Worm (Caenorhabditis elegans) whole organism, L4 larva: ENCODE results near the gene B0524.5.

Experiments
- T20F7.1 ChIP-seq: fragments of 200-800 bp; sonication (Bioruptor generic); optimal IDR thresholded peaks from 2 replicates; lab custom pipeline; 2018; ENCODE audit warnings: mild to moderate bottlenecking, missing genetic modification characterization, missing compliant biosample characterization
- aha-1 ChIP-seq: fragments of 150-350 bp; peaks from one replicate; lab custom pipeline; 2014; ENCODE audit warnings: missing biosample characterization, missing genetic modification characterization
- ama-1 ChIP-seq: fragments of 150-350 bp; optimal IDR thresholded peaks from 2 replicates; lab custom pipeline; 2014; ENCODE audit warnings: inconsistent platforms, mixed read lengths
- ceh-20 ChIP-seq: fragments of 200-800 bp; sonication (Bioruptor generic); IDR thresholded peaks from 2 replicates; pipeline ENCODE4 v1.3.6; 2022; ENCODE audit warnings: missing genetic modification reagents, missing genetic modification characterization, missing compliant biosample characterization
- ces-1 ChIP-seq: fragments of 150-350 bp; sonication (generic microtip); optimal IDR thresholded peaks from 4 replicates; lab custom pipeline; 2014; ENCODE audit warnings: missing biosample characterization, missing genetic modification reagents, missing genetic modification characterization
- cey-2 ChIP-seq: sonication (generic microtip); optimal IDR thresholded peaks from 3 replicates; lab custom pipeline; 2017; ENCODE audit warnings: missing genetic modification characterization, mild to moderate bottlenecking, missing compliant biosample characterization, antibody characterized with exemption, borderline replicate concordance; ENCODE audit not compliant: insufficient read depth
- dmd-9 ChIP-seq: fragments of 200-800 bp; sonication (Bioruptor generic); IDR thresholded peaks from 2 replicates; pipeline ENCODE4 v1.3.6; 2022; ENCODE audit warnings: missing genetic modification reagents, missing genetic modification characterization, missing compliant biosample characterization
- dpl-1 ChIP-seq: fragments of 150-350 bp; optimal IDR thresholded peaks from 2 replicates; lab custom pipeline; 2014; ENCODE audit warnings: missing biosample characterization, missing genetic modification reagents, missing genetic modification characterization
- dve-1 ChIP-seq: sonication (generic microtip); optimal IDR thresholded peaks from 2 replicates; lab custom pipeline; 2017; ENCODE audit warnings: antibody characterized with exemption, mild to moderate bottlenecking, missing genetic modification characterization, missing compliant biosample characterization; ENCODE audit not compliant: insufficient read depth
- gei-8 ChIP-seq: fragments of 200-800 bp; sonication (Bioruptor generic); optimal IDR thresholded peaks from 2 replicates; lab custom pipeline; 2018; ENCODE audit warnings: mild to moderate bottlenecking, missing genetic modification characterization, missing compliant biosample characterization
- hmg-1.1 ChIP-seq: fragments of 200-800 bp; sonication (Bioruptor generic); IDR thresholded peaks from 2 replicates; pipeline ENCODE4 v1.3.6; 2022; ENCODE audit warnings: missing genetic modification reagents, missing genetic modification characterization, missing compliant biosample characterization
- jun-1 ChIP-seq: fragments of 150-350 bp; optimal IDR thresholded peaks from 2 replicates; lab custom pipeline; 2014; ENCODE audit warnings: missing biosample characterization, missing genetic modification reagents, missing genetic modification characterization
- lin-13 ChIP-seq: fragments of 150-350 bp; optimal IDR thresholded peaks from 2 replicates; lab custom pipeline; 2014; ENCODE audit warnings: missing biosample characterization, missing genetic modification reagents, missing genetic modification characterization
- lin-29 ChIP-seq: fragments of 200-800 bp; sonication (Bioruptor generic); IDR thresholded peaks from 2 replicates; pipeline ENCODE4 v1.3.6; 2022; ENCODE audit warnings: missing genetic modification reagents, missing genetic modification characterization, missing compliant biosample characterization
- lir-3 ChIP-seq: sonication (generic microtip); optimal IDR thresholded peaks from 2 replicates; lab custom pipeline; 2016; ENCODE audit warnings: mild to moderate bottlenecking, missing genetic modification characterization, missing compliant biosample characterization
- lsy-2 ChIP-seq, 2 experiments: fragments of 150-350 bp in 1 of 2; sonication (generic microtip) in 1 of 2; optimal IDR thresholded peaks; 2 replicates each; lab custom pipeline; 2014 to 2017; ENCODE audit warnings: missing biosample characterization in 2 of 2, missing genetic modification characterization in 2 of 2
- mdt-29 ChIP-seq: fragments of 200-800 bp; sonication (Bioruptor generic); IDR thresholded peaks from 2 replicates; pipeline ENCODE4 v1.3.6; 2022; ENCODE audit warnings: missing genetic modification reagents, missing genetic modification characterization, missing compliant biosample characterization
- mes-2 ChIP-seq: sonication (generic microtip); optimal IDR thresholded peaks from 2 replicates; lab custom pipeline; 2016; ENCODE audit warnings: missing genotype, mild to moderate bottlenecking, missing genetic modification characterization, missing compliant biosample characterization; ENCODE audit not compliant: poor library complexity, severe bottlenecking
- mxl-2 ChIP-seq: fragments of 200-800 bp; sonication (Bioruptor generic); conservative IDR thresholded peaks from 2 replicates; pipeline ENCODE4 v1.3.6; 2022; ENCODE audit warnings: missing genetic modification reagents, missing genetic modification characterization, missing compliant biosample characterization
- mxl-3 ChIP-seq: fragments of 200-800 bp; sonication (Bioruptor generic); optimal IDR thresholded peaks from 2 replicates; lab custom pipeline; 2018; ENCODE audit warnings: mild to moderate bottlenecking, missing genetic modification characterization, missing compliant biosample characterization
- nhr-10 ChIP-seq: fragments of 150-350 bp; optimal IDR thresholded peaks from 2 replicates; lab custom pipeline; 2014; ENCODE audit warnings: missing biosample characterization, missing genetic modification characterization
- nhr-111 ChIP-seq: fragments of 200-800 bp; sonication (Bioruptor generic); optimal IDR thresholded peaks from 2 replicates; lab custom pipeline; 2018; ENCODE audit warnings: mild to moderate bottlenecking, missing genetic modification characterization, missing compliant biosample characterization
- nhr-41 ChIP-seq: fragments of 200-800 bp; sonication (Bioruptor generic); IDR thresholded peaks from 2 replicates; pipeline ENCODE4 v1.3.6; 2022; ENCODE audit warnings: missing genetic modification reagents, missing genetic modification characterization, missing compliant biosample characterization
- nhr-42 ChIP-seq: fragments of 200-800 bp; sonication (Bioruptor generic); IDR thresholded peaks from 2 replicates; pipeline ENCODE4 v1.3.6; 2022; ENCODE audit warnings: missing genetic modification characterization, missing compliant biosample characterization
- nhr-48 ChIP-seq: sonication (generic microtip); optimal IDR thresholded peaks from 2 replicates; lab custom pipeline; 2016; ENCODE audit warnings: mild to moderate bottlenecking, missing genetic modification characterization, missing compliant biosample characterization
- nhr-6 ChIP-seq: fragments of 150-350 bp; optimal IDR thresholded peaks from 2 replicates; lab custom pipeline; 2014; ENCODE audit warnings: missing biosample characterization, missing genetic modification characterization
- pha-4 ChIP-seq, 2 experiments: fragments of 150-350 bp in 1 of 2; fragments of 200-800 bp in 1 of 2; sonication (Bioruptor generic) in 1 of 2; IDR thresholded peaks in 1 of 2; optimal IDR thresholded peaks in 1 of 2; 2 replicates each; pipeline versions ENCODE4 v1.3.6 to Lab custom; 2014 to 2022; ENCODE audit warnings: missing genetic modification characterization in 2 of 2, missing genetic modification reagents in 2 of 2, missing biosample characterization in 1 of 2, missing compliant biosample characterization in 1 of 2
- set-16 ChIP-seq: fragments of 200-800 bp; sonication (Bioruptor generic); IDR thresholded peaks from 2 replicates; pipeline ENCODE4 v1.3.6; 2022; ENCODE audit warnings: missing genetic modification reagents, missing genetic modification characterization, missing compliant biosample characterization
- skn-1 ChIP-seq: fragments of 150-350 bp; optimal IDR thresholded peaks from 2 replicates; lab custom pipeline; 2014; ENCODE audit warnings: missing biosample characterization, missing genetic modification characterization
- snpc-1.2 ChIP-seq: fragments of 200-800 bp; sonication (Bioruptor generic); IDR thresholded peaks from 2 replicates; pipeline ENCODE4 v1.3.6; 2022; ENCODE audit warnings: missing genetic modification reagents, missing genetic modification characterization, missing compliant biosample characterization
- snpc-4 ChIP-seq: fragments of 150-350 bp; optimal IDR thresholded peaks from 2 replicates; lab custom pipeline; 2014; ENCODE audit warnings: missing biosample characterization, missing genetic modification characterization
- spr-3 ChIP-seq: fragments of 200-800 bp; sonication (Bioruptor generic); optimal IDR thresholded peaks from 2 replicates; lab custom pipeline; 2018; ENCODE audit warnings: mild to moderate bottlenecking, missing genetic modification characterization, missing compliant biosample characterization
- unc-130 ChIP-seq: sonication (generic microtip); optimal IDR thresholded peaks from 2 replicates; lab custom pipeline; 2016; ENCODE audit warnings: missing genetic modification reagents, missing genetic modification characterization, missing compliant biosample characterization
- unc-62 ChIP-seq, 3 experiments: fragments of 150-350 bp in 1 of 3; sonication (generic microtip); optimal IDR thresholded peaks in 2 of 3; peaks in 1 of 3; 1 replicate in 1 of 3; 2 replicates in 2 of 3; lab custom pipeline; 2014 to 2017; ENCODE audit warnings: missing biosample characterization in 3 of 3, missing genetic modification characterization in 3 of 3, missing genetic modification reagents in 3 of 3, missing genotype in 1 of 3
- vab-7 ChIP-seq: fragments of 200-800 bp; sonication (Bioruptor generic); IDR thresholded peaks from 2 replicates; pipeline ENCODE4 v1.3.6; 2022; ENCODE audit warnings: missing genetic modification reagents, missing genetic modification characterization, missing compliant biosample characterization
- zfp-3 ChIP-seq: fragments of 200-800 bp; sonication (Bioruptor generic); conservative IDR thresholded peaks from 2 replicates; pipeline ENCODE4 v1.3.6; 2022; ENCODE audit warnings: missing genetic modification reagents, missing genetic modification characterization, missing compliant biosample characterization
- zip-11 ChIP-seq: fragments of 200-800 bp; sonication (Bioruptor generic); IDR thresholded peaks from 2 replicates; pipeline ENCODE4 v1.3.6; 2022; ENCODE audit warnings: missing genetic modification characterization, missing compliant biosample characterization

The B0524.5 gene

DNA sequence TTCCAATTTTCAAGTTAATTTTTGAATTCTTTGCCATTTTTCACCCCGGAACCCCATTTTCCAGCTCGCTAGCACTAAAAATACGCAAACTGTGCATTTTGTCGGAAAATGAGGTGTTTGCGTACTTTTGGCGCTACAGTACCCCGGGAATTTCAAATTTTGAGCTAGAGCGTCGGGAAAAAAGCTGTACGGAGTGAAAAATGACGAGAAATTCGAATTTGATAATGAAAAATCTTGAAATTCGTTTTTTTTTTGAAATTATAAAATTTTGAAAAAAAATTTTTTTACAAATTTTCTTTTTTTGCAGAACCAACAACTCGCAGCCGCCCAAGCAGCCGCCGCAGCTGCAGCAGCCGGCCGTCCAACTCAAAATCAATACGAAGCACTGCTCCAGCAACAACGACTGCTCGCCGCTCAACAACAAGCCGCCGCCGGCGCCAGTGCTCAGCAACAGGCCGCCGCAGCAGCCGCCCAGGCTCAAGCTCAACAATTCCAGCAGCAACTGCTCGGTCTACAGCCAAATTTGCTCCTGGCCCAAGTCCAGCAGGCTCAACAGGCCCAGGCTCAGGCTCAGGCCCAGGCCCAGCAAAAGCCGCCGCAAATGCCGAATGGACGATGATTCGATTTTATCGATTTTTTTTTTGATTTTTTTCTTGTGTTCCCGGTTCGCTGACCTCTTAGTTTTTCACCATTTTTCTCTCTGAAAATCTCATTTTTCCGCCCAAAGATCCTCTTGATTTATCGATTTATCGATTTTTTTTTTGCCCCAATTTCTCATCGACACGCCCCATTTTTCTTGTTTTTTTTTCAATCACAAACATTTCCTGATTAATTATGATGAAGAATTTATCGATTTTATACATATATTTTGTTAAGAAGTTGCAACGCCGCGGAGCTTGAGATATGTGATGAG is 45.3 kb upstream of the B0524.5 start (continued):
- TF ChIP-seq ces-1 (no peak), nhr-6 (tag; lab: Kevin White, UChicago) (no peak), mes-2 (tag; lab: Kevin White, UChicago) (no peak), lin-13 (GFP tag; lab: Kevin White, UChicago) (peak; percentile 51), nhr-111 (no peak), lsy-2 (tag; optimal IDR thresholded peaks at IDR 0.05; lab: Kevin White, UChicago) (peak; percentile 21 to 61)

DNA sequence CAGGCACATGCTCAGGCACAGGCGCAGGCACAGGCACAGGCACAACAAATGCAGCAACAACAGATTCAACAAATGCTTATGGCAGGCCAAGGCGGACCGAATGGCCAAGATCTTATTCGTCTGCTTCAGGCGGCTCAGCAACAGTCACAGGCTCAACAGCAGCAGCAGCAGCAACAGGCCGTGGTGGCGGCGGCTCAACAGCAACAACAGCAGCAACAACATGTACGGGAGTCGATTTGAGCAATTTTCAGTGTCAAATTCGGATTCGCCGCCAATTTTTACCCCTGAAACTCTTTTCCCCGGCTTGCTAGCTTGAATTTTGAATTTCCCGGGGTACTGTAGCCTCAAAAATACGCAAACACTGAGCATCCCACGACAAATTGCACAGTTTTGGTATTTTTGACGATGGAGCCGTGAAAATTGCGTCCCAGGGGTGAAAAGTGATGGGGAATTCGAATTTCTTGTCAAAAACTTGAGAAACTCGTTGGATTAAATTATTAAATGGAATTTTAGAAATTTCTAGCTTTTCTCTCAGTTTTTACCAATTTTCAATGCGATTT is 44.3 kb upstream of the B0524.5 start:
- TF ChIP-seq vab-7, result no peak
- no peak for TF ChIP-seq snpc-1.2 (GFP tag; lab: Robert Waterston, UW)
- TF ChIP-seq skn-1, result no peak
- no peak for TF ChIP-seq T20F7.1 (GFP tag; lab: Kevin White, UChicago)
- peak; percentile 71 for TF ChIP-seq aha-1 (tag; lab: Kevin White, UChicago)
- peak; percentile 79 for TF ChIP-seq lin-13 (GFP tag; lab: Kevin White, UChicago)
- TF ChIP-seq nhr-6 (tag; lab: Kevin White, UChicago), result no peak
- TF ChIP-seq mdt-29 (GFP tag; lab: Robert Waterston, UW), result no peak
- no peak for TF ChIP-seq ceh-20 (GFP tag; lab: Robert Waterston, UW)
- no peak for TF ChIP-seq nhr-42 (GFP tag; lab: Robert Waterston, UW)
- TF ChIP-seq nhr-48 (tag; lab: Kevin White, UChicago), result no peak
- TF ChIP-seq nhr-41, result no peak
- no peak for TF ChIP-seq zfp-3
- no peak for TF ChIP-seq mxl-2 (GFP tag; lab: Robert Waterston, UW)
- no peak for TF ChIP-seq mxl-3 (GFP tag; lab: Kevin White, UChicago)
- no peak for TF ChIP-seq unc-130 (GFP tag; lab: Kevin White, UChicago)
- no peak for TF ChIP-seq dpl-1 (GFP tag; lab: Kevin White, UChicago)
- no peak for TF ChIP-seq pha-4 (GFP tag; IDR thresholded peaks at IDR 0.05; lab: Robert Waterston, UW)
- TF ChIP-seq pha-4 (tag; optimal IDR thresholded peaks at IDR 0.05; lab: Kevin White, UChicago), result no peak
- TF ChIP-seq set-16 (GFP tag; lab: Robert Waterston, UW), result peak; percentile 19; the same call in 1 of the 2 replicates
- no peak for TF ChIP-seq zip-11 (GFP tag; lab: Robert Waterston, UW)
- TF ChIP-seq unc-62 (GFP tag; optimal IDR thresholded peaks at IDR 0.05 in 1 of 2; lab: Kevin White, UChicago), result no peak
- no peak for TF ChIP-seq unc-62 (tag; optimal IDR thresholded peaks at IDR 0.05; lab: Kevin White, UChicago)
- peak in 1 of 2 experiments; percentile 54 for TF ChIP-seq lsy-2 (tag; optimal IDR thresholded peaks at IDR 0.05; lab: Kevin White, UChicago)
- TF ChIP-seq gei-8 (GFP tag; lab: Kevin White, UChicago), result peak; percentile 15
- TF ChIP-seq nhr-10 (tag; lab: Kevin White, UChicago), result no peak
- no peak for TF ChIP-seq spr-3 (GFP tag; lab: Kevin White, UChicago)
- no peak for TF ChIP-seq lir-3 (tag; lab: Kevin White, UChicago)
- TF ChIP-seq dve-1 (tag; lab: Kevin White, UChicago), result no peak
- TF ChIP-seq jun-1, result no peak
- no peak for TF ChIP-seq hmg-1.1 (GFP tag; lab: Robert Waterston, UW)
- no peak for TF ChIP-seq snpc-4 (tag; lab: Kevin White, UChicago)
- no peak for TF ChIP-seq ama-1
- no peak for TF ChIP-seq cey-2 (tag; lab: Kevin White, UChicago)
- TF ChIP-seq dmd-9 (GFP tag; lab: Robert Waterston, UW), result no peak
- TF ChIP-seq lin-29 (GFP tag; lab: Robert Waterston, UW), result no peak
